Worm (Caenorhabditis elegans) whole organism, L4/young adult: ENCODE measurements around the gene bed-1.

Experiments
- W03F9.2 ChIP-seq: fragments of 150-350 bp; optimal IDR thresholded peaks from 2 replicates; lab custom pipeline; 2014; ENCODE audit warnings: missing biosample characterization, missing genetic modification characterization
- dao-5 ChIP-seq: sonication (generic microtip); optimal IDR thresholded peaks from 2 replicates; lab custom pipeline; 2016; ENCODE audit warnings: missing genotype, missing genetic modification characterization, moderate library complexity, missing compliant biosample characterization
- him-1 ChIP-seq: sonication (generic microtip); optimal IDR thresholded peaks from 2 replicates; lab custom pipeline; 2016; ENCODE audit warnings: missing genotype, missing genetic modification reagents, missing genetic modification characterization, missing compliant biosample characterization

bed-1 gene

ce11 chrV:19124586-19124985 is at the start of gene bed-1:
bed-1 (minus strand) TSS chrV:19124922.
- no peak for TF ChIP-seq him-1 (tag; lab: Kevin White, UChicago)
- TF ChIP-seq dao-5 (tag; lab: Kevin White, UChicago): no peak
- no peak for TF ChIP-seq W03F9.2 (tag; lab: Kevin White, UChicago)

ce11 chrV:19158664-19159063 is 33.9 kb upstream of the bed-1 start, which contains the start of gene Y39B6A.5:
Y39B6A.5 (minus strand) TSS chrV:19158877.
- peak; percentile 47 for TF ChIP-seq W03F9.2 (tag; lab: Kevin White, UChicago)
- TF ChIP-seq him-1 (tag; lab: Kevin White, UChicago): no peak

- TF ChIP-seq W03F9.2 (tag; lab: Kevin White, UChicago): no peak
- no peak for TF ChIP-seq him-1 (tag; lab: Kevin White, UChicago)
- TF ChIP-seq dao-5 (tag; lab: Kevin White, UChicago): no peak
These were observed 29.1 kb upstream of the bed-1 start, which contains the start of gene tsp-13 for ce11 chrV:19153806-19154205. tsp-13 (plus strand) TSS chrV:19154106.

ce11 chrV:19153244-19153643 is 28.5 kb upstream of the bed-1 start:
- TF ChIP-seq him-1 (tag; lab: Kevin White, UChicago) (no peak), W03F9.2 (tag; lab: Kevin White, UChicago) (no peak), dao-5 (tag; lab: Kevin White, UChicago) (no peak)

ce11 chrV:19152328-19152727 is 27.6 kb upstream of the bed-1 start, which contains the start of gene Y39B6A.69:
Y39B6A.69 (minus strand) TSS chrV:19152428.
- TF ChIP-seq dao-5 (tag; lab: Kevin White, UChicago) (no peak), him-1 (tag; lab: Kevin White, UChicago) (no peak), W03F9.2 (tag; lab: Kevin White, UChicago) (no peak)

ce11 chrV:19149057-19149456 is 24.3 kb upstream of the bed-1 start, which contains the start of gene Y39B6A.7:
Y39B6A.7 (minus strand) TSS chrV:19149157.
- TF ChIP-seq him-1 (tag; lab: Kevin White, UChicago): no peak
- no peak for TF ChIP-seq W03F9.2 (tag; lab: Kevin White, UChicago)
- TF ChIP-seq dao-5 (tag; lab: Kevin White, UChicago): no peak

ce11 chrV:19148350-19148749 is 23.6 kb upstream of the bed-1 start:
- TF ChIP-seq W03F9.2 (tag; lab: Kevin White, UChicago): no peak
- TF ChIP-seq dao-5 (tag; lab: Kevin White, UChicago): no peak
- no peak for TF ChIP-seq him-1 (tag; lab: Kevin White, UChicago)

ce11 chrV:19142595-19142994 is 17.9 kb upstream of the bed-1 start:
- TF ChIP-seq dao-5 (tag; lab: Kevin White, UChicago) (no peak), W03F9.2 (tag; lab: Kevin White, UChicago) (no peak), him-1 (tag; lab: Kevin White, UChicago) (no peak)

- TF ChIP-seq W03F9.2 (tag; lab: Kevin White, UChicago) (no peak), dao-5 (tag; lab: Kevin White, UChicago) (no peak), him-1 (tag; lab: Kevin White, UChicago) (no peak)
These were observed 15.8 kb upstream of the bed-1 start, which contains the start of gene cpg-23 for ce11 chrV:19140495-19140894. cpg-23 (plus strand) TSS chrV:19140795.

ce11 chrV:19136206-19136605 is 11.5 kb upstream of the bed-1 start, which contains the start of gene Y39B6A.9:
Y39B6A.9 (plus strand) TSS chrV:19136506.
- no peak for TF ChIP-seq W03F9.2 (tag; lab: Kevin White, UChicago)
- TF ChIP-seq dao-5 (tag; lab: Kevin White, UChicago): no peak
- TF ChIP-seq him-1 (tag; lab: Kevin White, UChicago): no peak

- no peak for TF ChIP-seq dao-5 (tag; lab: Kevin White, UChicago)
- no peak for TF ChIP-seq W03F9.2 (tag; lab: Kevin White, UChicago)
- no peak for TF ChIP-seq him-1 (tag; lab: Kevin White, UChicago)
These were observed 8.8 kb upstream of the bed-1 start, which contains the start of gene Y39B6A.10 for ce11 chrV:19133507-19133906. Y39B6A.10 (minus strand) TSS chrV:19133607.

- no peak for TF ChIP-seq him-1 (tag; lab: Kevin White, UChicago)
- no peak for TF ChIP-seq W03F9.2 (tag; lab: Kevin White, UChicago)
- no peak for TF ChIP-seq dao-5 (tag; lab: Kevin White, UChicago)
These were observed 7.2 kb upstream of the bed-1 start for ce11 chrV:19131848-19132401.

- TF ChIP-seq dao-5 (tag; lab: Kevin White, UChicago): no peak
- TF ChIP-seq him-1 (tag; lab: Kevin White, UChicago): no peak
- no peak for TF ChIP-seq W03F9.2 (tag; lab: Kevin White, UChicago)
These were observed 4.9 kb upstream of the bed-1 start for ce11 chrV:19129497-19130212.
